Fruit fly (Drosophila melanogaster) whole organism, prepupa: ENCODE results near the gene CG15258.

ENCODE experiments used
- CG3032 ChIP-seq: fragments of 200-800 bp; optimal IDR thresholded peaks from 2 replicates; lab custom pipeline; 2019; ENCODE audit warnings: missing biosample characterization, mild to moderate bottlenecking, missing genetic modification characterization, moderate library complexity
- CG8119 ChIP-seq: fragments of 200-800 bp; sonication (Bioruptor generic); IDR thresholded peaks from 3 replicates; pipeline ENCODE4 v1.3.6; 2022; ENCODE audit warnings: missing biosample characterization, missing genetic modification characterization
- Hr39 ChIP-seq: fragments of 200-800 bp; sonication (Bioruptor generic); optimal IDR thresholded peaks from 2 replicates; lab custom pipeline; 2016; ENCODE audit warnings: missing biosample characterization, missing genetic modification characterization
- Lpt ChIP-seq: fragments of 200-800 bp; sonication (Bioruptor generic); optimal IDR thresholded peaks from 3 replicates; lab custom pipeline; 2016; ENCODE audit warnings: missing biosample characterization, missing genetic modification characterization
- ss ChIP-seq, 2 experiments: fragments of 200-800 bp; sonication (Bioruptor generic); optimal IDR thresholded peaks; 2 replicates in 1 of 2; 3 replicates in 1 of 2; lab custom pipeline; 2017 to 2018; ENCODE audit warnings: mild to moderate bottlenecking in 2 of 2, missing biosample characterization in 2 of 2, missing genetic modification characterization in 2 of 2, moderate library complexity in 1 of 2
- svp ChIP-seq: fragments of 200-800 bp; sonication (Bioruptor generic); peaks from one replicate; lab custom pipeline; 2016; ENCODE audit warnings: missing biosample characterization, missing genetic modification characterization

dm6 chr2L:15370467-15370866 lies 9.0 kb upstream of the CG15258 start:
- TF ChIP-seq Hr39 (no peak), CG8119 (GFP tag; lab: Robert Waterston, UW) (no peak), CG3032 (tag; lab: Kevin White, UChicago) (no peak), ss (GFP tag; optimal IDR thresholded peaks at IDR 0.05; lab: Kevin White, UChicago) (no peak), Lpt (GFP tag; lab: Kevin White, UChicago) (no peak), svp (GFP tag; lab: Kevin White, UChicago) (no peak)
